Fruit fly (Drosophila melanogaster): ENCODE measurements around the gene CG31974.

The CG31974 gene

dm6 chr2L:143088-143487 is at the start of gene CG31974, which contains the start of gene CG11454:
TSS of gene CG31974 (minus strand) at chr2L:143091.
TSS of gene CG11454 (plus strand) at chr2L:143323.
- peak; percentile 83 for TF ChIP-seq CG1621 (tag; optimal IDR thresholded peaks at IDR 0.05)
- TF ChIP-seq CG6276 (GFP tag; optimal IDR thresholded peaks at IDR 0.05) = no peak
- no peak for TF ChIP-seq dac (GFP tag; optimal IDR thresholded peaks at IDR 0.05)

dm6 chr2L:182360-183144 is 39.7 kb upstream of the CG31974 start:
- peak; percentile 5 for TF ChIP-seq esn (GFP tag; optimal IDR thresholded peaks at IDR 0.05)
- TF ChIP-seq pdm3 (GFP tag; optimal IDR thresholded peaks at IDR 0.05) = no peak
- no peak for TF ChIP-seq lz (GFP tag; optimal IDR thresholded peaks at IDR 0.05)
- TF ChIP-seq CG15336 (GFP tag; IDR thresholded peaks at IDR 0.05) = peak; percentile 29; the same call in 1 of the 2 replicates
- TF ChIP-seq Eip93F (GFP tag; optimal IDR thresholded peaks at IDR 0.05) = peak; percentile 55
- peak; percentile 25 for TF ChIP-seq CG6854 (GFP tag; optimal IDR thresholded peaks at IDR 0.05)

dm6 chr2L:181020-181419 is 38.1 kb upstream of the CG31974 start:
- TF ChIP-seq Ets21C (GFP tag; optimal IDR thresholded peaks at IDR 0.05) (no peak), CG6163 (GFP tag; IDR thresholded peaks at IDR 0.05) (no peak), eg (GFP tag; IDR thresholded peaks at IDR 0.05) (no peak), Hr38 (GFP tag; optimal IDR thresholded peaks at IDR 0.05) (no peak), Hr4 (GFP tag; optimal IDR thresholded peaks at IDR 0.05) (no peak), CG11294 (GFP tag; IDR thresholded peaks at IDR 0.05) (no peak), cyc (GFP tag; optimal IDR thresholded peaks at IDR 0.05) (no peak), CG11902 (GFP tag; optimal IDR thresholded peaks at IDR 0.05) (no peak), CG31627 (GFP tag; optimal IDR thresholded peaks at IDR 0.05) (no peak), CG8119 (GFP tag; IDR thresholded peaks at IDR 0.05) (no peak), Ets96B (tag; optimal IDR thresholded peaks at IDR 0.05) (no peak), CG6854 (GFP tag; optimal IDR thresholded peaks at IDR 0.05) (no peak)

- TF ChIP-seq CG32006 (GFP tag; optimal IDR thresholded peaks at IDR 0.05) (no peak), CG6854 (GFP tag; optimal IDR thresholded peaks at IDR 0.05) (no peak), Gug (GFP tag; IDR thresholded peaks at IDR 0.05) (no peak), CG6276 (GFP tag; optimal IDR thresholded peaks at IDR 0.05) (no peak), CG34406 (GFP tag; optimal IDR thresholded peaks at IDR 0.05) (no peak), Eip75B (GFP tag; optimal IDR thresholded peaks at IDR 0.05) (no peak), CG10669 (GFP tag; optimal IDR thresholded peaks at IDR 0.05) (no peak), salr (GFP tag; optimal IDR thresholded peaks at IDR 0.05) (no peak), Sox15 (GFP tag; optimal IDR thresholded peaks at IDR 0.05) (no peak), Hr39 (GFP tag; optimal IDR thresholded peaks at IDR 0.05) (no peak), CG3032 (tag; optimal IDR thresholded peaks at IDR 0.05) (no peak), dac (GFP tag; optimal IDR thresholded peaks at IDR 0.05) (no peak), CG7368 (GFP tag; optimal IDR thresholded peaks at IDR 0.05) (no peak), CG8119 (GFP tag; IDR thresholded peaks at IDR 0.05) (no peak), acj6 (GFP tag; optimal IDR thresholded peaks at IDR 0.05) (no peak), CG9139 (GFP tag; optimal IDR thresholded peaks at IDR 0.05) (no peak)
These were observed 36.2 kb upstream of the CG31974 start for dm6 chr2L:179119-179518.

- TF ChIP-seq fkh (GFP tag; optimal IDR thresholded peaks at IDR 0.05) (peak; percentile 49), CG3919 (GFP tag; optimal IDR thresholded peaks at IDR 0.05) (no peak)
These were observed 32.8 kb upstream of the CG31974 start for dm6 chr2L:175727-176126.
